Worm (Caenorhabditis elegans): Measurements from ENCODE around the gene hst-2.

DNA sequence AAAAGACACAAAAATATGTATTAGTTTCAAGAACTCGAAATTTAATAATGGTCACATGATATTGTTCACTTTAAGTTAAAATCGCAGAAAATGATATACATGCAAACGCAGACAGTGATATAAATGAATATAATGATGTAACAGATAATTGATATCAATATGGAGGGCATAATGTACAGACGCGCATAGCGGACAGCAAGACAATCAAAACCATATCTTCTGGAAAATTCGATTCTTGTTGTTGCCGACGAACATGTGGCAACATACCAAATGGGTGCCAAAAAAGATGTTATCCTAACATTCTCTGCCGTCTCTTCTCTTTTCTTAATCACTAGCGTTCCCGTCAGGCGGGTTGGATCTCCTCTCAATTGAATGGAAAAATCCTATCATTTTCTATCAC lies 16.5 kb downstream of the hst-2 start:
- no peak for TF ChIP-seq hlh-1 (tag; optimal IDR thresholded peaks at IDR 0.05)
- TF ChIP-seq mep-1 (tag; optimal IDR thresholded peaks at IDR 0.05), result no peak
- no peak for TF ChIP-seq cnd-1 (tag; optimal IDR thresholded peaks at IDR 0.05)
- TF ChIP-seq unc-39 (tag; optimal IDR thresholded peaks at IDR 0.05), result no peak
- no peak for TF ChIP-seq nhr-237 (tag; optimal IDR thresholded peaks at IDR 0.05)
- no peak for TF ChIP-seq lin-13 (tag; optimal IDR thresholded peaks at IDR 0.05)
- peak; percentile 20 for TF ChIP-seq unc-120 (tag; optimal IDR thresholded peaks at IDR 0.05; ENCODE audit: poor library complexity, severe bottlenecking)

All from whole organism, mixed stage, embryonic.